Fruit fly (Drosophila melanogaster) whole organism, prepupa: Measurements from ENCODE around the gene AP-1gamma.

ENCODE experiments used
- Blimp-1 ChIP-seq: fragments of 200-800 bp; sonication (Bioruptor generic); optimal IDR thresholded peaks from 3 replicates; lab custom pipeline; 2017; ENCODE audit warnings: missing biosample characterization, missing genetic modification characterization, mild to moderate bottlenecking, moderate library complexity, missing genetic modification reagents
- CG10631 ChIP-seq: fragments of 200-800 bp; sonication (Bioruptor generic); optimal IDR thresholded peaks from 2 replicates; lab custom pipeline; 2016; ENCODE audit warnings: missing biosample characterization, missing genetic modification characterization
- CG10669 ChIP-seq: fragments of 200-800 bp; sonication (Bioruptor generic); optimal IDR thresholded peaks from 3 replicates; lab custom pipeline; 2018; ENCODE audit warnings: missing biosample characterization, mild to moderate bottlenecking, missing genetic modification characterization, moderate library complexity
- CG11294 ChIP-seq: fragments of 200-800 bp; sonication (Bioruptor generic); IDR thresholded peaks from 2 replicates; pipeline ENCODE4 v1.3.6; 2022; ENCODE audit warnings: missing biosample characterization, missing genetic modification characterization
- CG11762 ChIP-seq: fragments of 200-800 bp; sonication (Bioruptor generic); optimal IDR thresholded peaks from 3 replicates; lab custom pipeline; 2016; ENCODE audit warnings: missing biosample characterization, missing genetic modification characterization; ENCODE audit not compliant: insufficient read depth
- CG15336 ChIP-seq: fragments of 200-800 bp; sonication (Bioruptor generic); IDR thresholded peaks from 2 replicates; pipeline ENCODE4 v1.3.6; 2022; ENCODE audit warnings: missing biosample characterization, missing genetic modification characterization
- CG1621 ChIP-seq: fragments of 200-800 bp; sonication (Bioruptor generic); optimal IDR thresholded peaks from 3 replicates; lab custom pipeline; 2018; ENCODE audit warnings: missing biosample characterization, mild to moderate bottlenecking, missing genetic modification characterization
- CG3032 ChIP-seq: fragments of 200-800 bp; optimal IDR thresholded peaks from 2 replicates; lab custom pipeline; 2019; ENCODE audit warnings: missing biosample characterization, mild to moderate bottlenecking, missing genetic modification characterization, moderate library complexity
- CG31627 ChIP-seq: fragments of 200-800 bp; sonication (Bioruptor generic); optimal IDR thresholded peaks from 3 replicates; lab custom pipeline; 2016; ENCODE audit warnings: missing biosample characterization, missing genetic modification characterization
- CG32006 ChIP-seq: fragments of 200-800 bp; sonication (Bioruptor generic); optimal IDR thresholded peaks from 3 replicates; lab custom pipeline; 2017; ENCODE audit warnings: missing biosample characterization, mild to moderate bottlenecking, missing genetic modification characterization
- CG34406 ChIP-seq: fragments of 200-800 bp; sonication (Bioruptor generic); optimal IDR thresholded peaks from 3 replicates; lab custom pipeline; 2016; ENCODE audit warnings: missing biosample characterization, missing genetic modification characterization
- CG3919 ChIP-seq: fragments of 200-800 bp; sonication (Bioruptor generic); optimal IDR thresholded peaks from 3 replicates; lab custom pipeline; 2016; ENCODE audit warnings: missing biosample characterization, missing genetic modification characterization
- CG4318 ChIP-seq: fragments of 200-800 bp; sonication (Bioruptor generic); optimal IDR thresholded peaks from 3 replicates; lab custom pipeline; 2017; ENCODE audit warnings: missing biosample characterization, mild to moderate bottlenecking, missing genetic modification characterization
- CG6163 ChIP-seq: fragments of 200-800 bp; sonication (Bioruptor generic); IDR thresholded peaks from 3 replicates; pipeline ENCODE4 v1.3.6; 2022; ENCODE audit warnings: missing biosample characterization, missing genetic modification characterization
- CG6276 ChIP-seq: fragments of 200-800 bp; sonication (Bioruptor generic); optimal IDR thresholded peaks from 2 replicates; lab custom pipeline; 2017; ENCODE audit warnings: missing biosample characterization, mild to moderate bottlenecking, missing genetic modification characterization
- CG6792 ChIP-seq: fragments of 200-800 bp; sonication (Bioruptor generic); optimal IDR thresholded peaks from 3 replicates; lab custom pipeline; 2016; ENCODE audit warnings: missing biosample characterization, missing genetic modification characterization
- CG6808 ChIP-seq: fragments of 200-800 bp; sonication (Bioruptor generic); optimal IDR thresholded peaks from 3 replicates; lab custom pipeline; 2017; ENCODE audit warnings: missing biosample characterization, missing genetic modification characterization, mild to moderate bottlenecking, moderate library complexity, missing genetic modification reagents
- CG6854 ChIP-seq: fragments of 200-800 bp; sonication (Bioruptor generic); optimal IDR thresholded peaks from 2 replicates; lab custom pipeline; 2017; ENCODE audit warnings: missing biosample characterization, mild to moderate bottlenecking, missing genetic modification characterization
- CG7368 ChIP-seq: fragments of 200-800 bp; sonication (Bioruptor generic); optimal IDR thresholded peaks from 3 replicates; lab custom pipeline; 2016; ENCODE audit warnings: missing biosample characterization, missing genetic modification characterization
- CG8119 ChIP-seq: fragments of 200-800 bp; sonication (Bioruptor generic); IDR thresholded peaks from 3 replicates; pipeline ENCODE4 v1.3.6; 2022; ENCODE audit warnings: missing biosample characterization, missing genetic modification characterization
- CG8319 ChIP-seq: fragments of 200-800 bp; sonication (Bioruptor generic); optimal IDR thresholded peaks from 3 replicates; lab custom pipeline; 2016; ENCODE audit warnings: missing biosample characterization, missing genetic modification characterization
- CG8632 ChIP-seq: fragments of 200-800 bp; sonication (Bioruptor generic); optimal IDR thresholded peaks from 3 replicates; lab custom pipeline; 2016; ENCODE audit warnings: missing biosample characterization, missing genetic modification characterization
- CG9139 ChIP-seq: fragments of 200-800 bp; sonication (Bioruptor generic); optimal IDR thresholded peaks from 3 replicates; lab custom pipeline; 2017; ENCODE audit warnings: missing biosample characterization, mild to moderate bottlenecking, missing genetic modification characterization
- Eip75B ChIP-seq: fragments of 200-800 bp; sonication (Bioruptor generic); optimal IDR thresholded peaks from 3 replicates; lab custom pipeline; 2016; ENCODE audit warnings: missing biosample characterization, missing genetic modification characterization
- Ets21C ChIP-seq: fragments of 200-800 bp; sonication (Bioruptor generic); optimal IDR thresholded peaks from 3 replicates; lab custom pipeline; 2016; ENCODE audit warnings: missing biosample characterization, missing genetic modification characterization
- Ets96B ChIP-seq: fragments of 200-800 bp; optimal IDR thresholded peaks from 2 replicates; lab custom pipeline; 2019; ENCODE audit warnings: missing biosample characterization, mild to moderate bottlenecking, missing genetic modification characterization, moderate library complexity
- Gug ChIP-seq: fragments of 200-800 bp; sonication (Bioruptor generic); IDR thresholded peaks from 2 replicates; pipeline ENCODE4 v1.3.6; 2022; ENCODE audit warnings: missing biosample characterization, missing genetic modification characterization
- Hr38 ChIP-seq: sonication (Bioruptor generic); optimal IDR thresholded peaks from 2 replicates; lab custom pipeline; 2016; ENCODE audit warnings: missing biosample characterization, missing genetic modification characterization
- Hr39 ChIP-seq: fragments of 200-800 bp; sonication (Bioruptor generic); optimal IDR thresholded peaks from 2 replicates; lab custom pipeline; 2016; ENCODE audit warnings: missing biosample characterization, missing genetic modification characterization
- Hr4 ChIP-seq: fragments of 200-800 bp; sonication (Bioruptor generic); optimal IDR thresholded peaks from 3 replicates; lab custom pipeline; 2016; ENCODE audit warnings: missing biosample characterization, missing genetic modification characterization
- Lpt ChIP-seq: fragments of 200-800 bp; sonication (Bioruptor generic); optimal IDR thresholded peaks from 3 replicates; lab custom pipeline; 2016; ENCODE audit warnings: missing biosample characterization, missing genetic modification characterization
- Met ChIP-seq: fragments of 200-800 bp; sonication (Bioruptor generic); optimal IDR thresholded peaks from 3 replicates; lab custom pipeline; 2016; ENCODE audit warnings: missing biosample characterization, missing genetic modification characterization
- Smox ChIP-seq: fragments of 200-800 bp; sonication (Bioruptor generic); optimal IDR thresholded peaks from 3 replicates; lab custom pipeline; 2016; ENCODE audit warnings: missing biosample characterization, missing genetic modification characterization
- Sox102F ChIP-seq: fragments of 200-800 bp; sonication (Bioruptor generic); optimal IDR thresholded peaks from 2 replicates; lab custom pipeline; 2016; ENCODE audit warnings: missing biosample characterization, mild to moderate bottlenecking, missing genetic modification characterization
- Sox15 ChIP-seq: fragments of 200-800 bp; sonication (Bioruptor generic); optimal IDR thresholded peaks from 3 replicates; lab custom pipeline; 2016; ENCODE audit warnings: missing biosample characterization, missing genetic modification characterization
- achi ChIP-seq: fragments of 200-800 bp; sonication (Bioruptor generic); optimal IDR thresholded peaks from 3 replicates; lab custom pipeline; 2016; ENCODE audit warnings: missing biosample characterization, missing genetic modification characterization
- acj6 ChIP-seq: fragments of 200-800 bp; sonication (Bioruptor generic); optimal IDR thresholded peaks from 3 replicates; lab custom pipeline; 2016; ENCODE audit warnings: missing biosample characterization, missing genetic modification characterization
- cyc ChIP-seq: fragments of 200-800 bp; sonication (Bioruptor generic); optimal IDR thresholded peaks from 3 replicates; lab custom pipeline; 2016; ENCODE audit warnings: missing biosample characterization, missing genetic modification characterization
- dac ChIP-seq: fragments of 200-800 bp; sonication (Bioruptor generic); optimal IDR thresholded peaks from 2 replicates; lab custom pipeline; 2017; ENCODE audit warnings: missing biosample characterization, mild to moderate bottlenecking, missing genetic modification characterization
- dsx ChIP-seq: fragments of 200-800 bp; optimal IDR thresholded peaks from 3 replicates; lab custom pipeline; 2019; ENCODE audit warnings: missing biosample characterization, mild to moderate bottlenecking, missing genetic modification characterization, moderate library complexity; ENCODE audit not compliant: poor library complexity, severe bottlenecking
- eg ChIP-seq: fragments of 200-800 bp; sonication (Bioruptor generic); IDR thresholded peaks from 3 replicates; pipeline ENCODE4 v1.3.6; 2022; ENCODE audit warnings: missing biosample characterization, missing genetic modification characterization
- esn ChIP-seq: fragments of 200-800 bp; sonication (Bioruptor generic); optimal IDR thresholded peaks from 2 replicates; lab custom pipeline; 2016; ENCODE audit warnings: missing biosample characterization, mild to moderate bottlenecking, missing genetic modification characterization, moderate library complexity
- fd59A ChIP-seq: fragments of 200-800 bp; sonication (Bioruptor generic); optimal IDR thresholded peaks from 2 replicates; lab custom pipeline; 2017; ENCODE audit warnings: missing biosample characterization, mild to moderate bottlenecking, missing genetic modification characterization, missing genetic modification reagents
- fd85E ChIP-seq: fragments of 200-800 bp; sonication (Bioruptor generic); optimal IDR thresholded peaks from 3 replicates; lab custom pipeline; 2016; ENCODE audit warnings: missing biosample characterization, missing genetic modification characterization
- fkh ChIP-seq: fragments of 200-800 bp; sonication (Bioruptor generic); optimal IDR thresholded peaks from 3 replicates; lab custom pipeline; 2017; ENCODE audit warnings: missing biosample characterization, mild to moderate bottlenecking, missing genetic modification characterization, moderate library complexity
- lz ChIP-seq: fragments of 200-800 bp; sonication (Bioruptor generic); optimal IDR thresholded peaks from 3 replicates; lab custom pipeline; 2016; ENCODE audit warnings: missing biosample characterization, missing genetic modification characterization
- net ChIP-seq: fragments of 200-800 bp; sonication (Bioruptor generic); optimal IDR thresholded peaks from 3 replicates; lab custom pipeline; 2016; ENCODE audit warnings: missing biosample characterization, missing genetic modification characterization
- pdm3 ChIP-seq: fragments of 200-800 bp; sonication (Bioruptor generic); optimal IDR thresholded peaks from 3 replicates; lab custom pipeline; 2016; ENCODE audit warnings: missing biosample characterization, missing genetic modification characterization
- salr ChIP-seq, 2 experiments: fragments of 200-800 bp; sonication (Bioruptor generic); optimal IDR thresholded peaks; 3 replicates each; lab custom pipeline; 2016 to 2018; ENCODE audit warnings: missing biosample characterization in 2 of 2, missing genetic modification characterization in 2 of 2, mild to moderate bottlenecking in 1 of 2
- svp ChIP-seq: fragments of 200-800 bp; sonication (Bioruptor generic); peaks from one replicate; lab custom pipeline; 2016; ENCODE audit warnings: missing biosample characterization, missing genetic modification characterization
- topi ChIP-seq: fragments of 200-800 bp; sonication (Bioruptor generic); optimal IDR thresholded peaks from 3 replicates; lab custom pipeline; 2016; ENCODE audit warnings: missing biosample characterization, missing genetic modification characterization

AP-1gamma gene

dm6 chrX:9075641-9076324, 32.7 kb upstream of the AP-1gamma start:
- TF ChIP-seq Eip75B (GFP tag; lab: Kevin White, UChicago) (peak; percentile 71), esn (GFP tag; lab: Kevin White, UChicago) (peak; percentile 73), topi (GFP tag; lab: Kevin White, UChicago) (peak; percentile 70), eg (peak; percentile 59; the same call in 2 of the 3 replicates), Lpt (peak; percentile 53), svp (GFP tag; lab: Kevin White, UChicago) (peak; percentile 88), CG10669 (GFP tag; lab: Kevin White, UChicago) (peak; percentile 40), lz (GFP tag; lab: Kevin White, UChicago) (peak; percentile 70), Hr39 (peak; percentile 66), Hr4 (GFP tag; lab: Kevin White, UChicago) (peak; percentile 66), Ets96B (tag; lab: Kevin White, UChicago) (no peak), salr (GFP tag; optimal IDR thresholded peaks at IDR 0.05; lab: Kevin White, UChicago) (peak in 1 of 2 experiments; percentile 76), dac (GFP tag; lab: Kevin White, UChicago) (peak; percentile 27), Blimp-1 (peak; percentile 52), CG6854 (GFP tag; lab: Kevin White, UChicago) (no peak), net (GFP tag; lab: Kevin White, UChicago) (peak; percentile 78), CG6163 (GFP tag; lab: Robert Waterston, UW) (peak; percentile 38; the same call in 1 of the 3 replicates), Sox102F (peak; percentile 59), fd85E (GFP tag; lab: Kevin White, UChicago) (no peak), fd59A (peak; percentile 34), CG31627 (peak; percentile 61), CG8632 (GFP tag; lab: Kevin White, UChicago) (peak; percentile 61), Ets21C (GFP tag; lab: Kevin White, UChicago) (peak; percentile 42), achi (GFP tag; lab: Kevin White, UChicago) (peak; percentile 56), fkh (GFP tag; lab: Kevin White, UChicago) (no peak), CG7368 (GFP tag; lab: Kevin White, UChicago) (peak; percentile 53), CG6808 (GFP tag; lab: Kevin White, UChicago) (peak; percentile 70), CG32006 (GFP tag; lab: Kevin White, UChicago) (peak; percentile 74), CG1621 (tag; lab: Kevin White, UChicago) (no peak), cyc (peak; percentile 60), CG6792 (GFP tag; lab: Kevin White, UChicago) (peak; percentile 54), CG4318 (GFP tag; lab: Kevin White, UChicago) (peak; percentile 50), pdm3 (GFP tag; lab: Kevin White, UChicago) (peak; percentile 65), CG6276 (peak; percentile 58), Met (GFP tag; lab: Kevin White, UChicago) (peak; percentile 71), acj6 (peak; percentile 67), CG10631 (GFP tag; lab: Kevin White, UChicago) (peak; percentile 43), CG3032 (peak; percentile 42), Hr38 (GFP tag; lab: Kevin White, UChicago) (no peak), Sox15 (GFP tag; lab: Kevin White, UChicago) (peak; percentile 61), CG11762 (peak; percentile 68), CG3919 (GFP tag; lab: Kevin White, UChicago) (peak; percentile 75), CG9139 (GFP tag; lab: Kevin White, UChicago) (peak; percentile 47), CG11294 (GFP tag; lab: Robert Waterston, UW) (no peak), Gug (no peak; the same call in 1 of the 2 replicates), CG8119 (GFP tag; lab: Robert Waterston, UW) (peak; percentile 62; the same call in 2 of the 3 replicates), CG15336 (peak; percentile 49), CG34406 (GFP tag; lab: Kevin White, UChicago) (peak; percentile 66), CG8319 (GFP tag; lab: Kevin White, UChicago) (peak; percentile 60), dsx (GFP tag; lab: Kevin White, UChicago) (no peak), Smox (peak; percentile 66)
